Worm (Caenorhabditis elegans): ENCODE data around the gene ZK1307.1.

ZK1307.1 gene

ce11 chrII:9604685-9605084 lies 50.7 kb downstream of the ZK1307.1 start:
- TF ChIP-seq daf-16 (GFP tag; optimal IDR thresholded peaks at IDR 0.05) (no peak), daf-16 (tag; optimal IDR thresholded peaks at IDR 0.05) (peak; percentile 47), dve-1 (tag; optimal IDR thresholded peaks at IDR 0.05; ENCODE audit: insufficient read depth) (no peak), egl-27 (tag; optimal IDR thresholded peaks at IDR 0.05) (no peak), nhr-77 (tag; optimal IDR thresholded peaks at IDR 0.05) (peak; percentile 15), lsy-2 (tag; optimal IDR thresholded peaks at IDR 0.05) (peak in 1 of 2 experiments; percentile 4), hlh-30 (tag; optimal IDR thresholded peaks at IDR 0.05; ENCODE audit: insufficient read depth) (peak; percentile 25), nhr-48 (tag; optimal IDR thresholded peaks at IDR 0.05) (no peak), ama-1 (optimal IDR thresholded peaks at IDR 0.05) (no peak), fos-1 (tag; optimal IDR thresholded peaks at IDR 0.05) (no peak), F49E8.2 (tag; optimal IDR thresholded peaks at IDR 0.05; ENCODE audit: borderline replicate concordance) (no peak), pqm-1 (tag; optimal IDR thresholded peaks at IDR 0.05) (peak; percentile 37), dmd-6 (GFP tag; IDR thresholded peaks at IDR 0.05) (peak; percentile 52; the same call in 1 of the 2 replicates), egl-43 (GFP tag; IDR thresholded peaks at IDR 0.05) (no peak), nhr-28 (tag; optimal IDR thresholded peaks at IDR 0.05) (peak; percentile 40), lin-38 (GFP tag; IDR thresholded peaks at IDR 0.05) (no peak), madf-9 (GFP tag; conservative IDR thresholded peaks at IDR 0.05) (no peak), unc-62 (GFP tag; optimal IDR thresholded peaks at IDR 0.05 in 1 of 2) (no peak), unc-62 (tag; optimal IDR thresholded peaks at IDR 0.05) (no peak)
